Worm (Caenorhabditis elegans) whole organism, L4/young adult: ENCODE data around the gene lbp-2.

Experiments
- dao-5 ChIP-seq: sonication (generic microtip); optimal IDR thresholded peaks from 2 replicates; lab custom pipeline; 2016; ENCODE audit warnings: missing genotype, missing genetic modification characterization, moderate library complexity, missing compliant biosample characterization
- him-1 ChIP-seq: sonication (generic microtip); optimal IDR thresholded peaks from 2 replicates; lab custom pipeline; 2016; ENCODE audit warnings: missing genotype, missing genetic modification reagents, missing genetic modification characterization, missing compliant biosample characterization

ce11 chrX:3284967-3285366 lies 24.6 kb downstream of the lbp-2 start:
- no peak for TF ChIP-seq him-1
- TF ChIP-seq dao-5 = no peak
